Worm (Caenorhabditis elegans) whole organism, young adult: Measurements from ENCODE around the gene gspd-1.

Experiments
- B0336.3 ChIP-seq: fragments of 200-800 bp; sonication (Bioruptor generic); IDR thresholded peaks from 2 replicates; pipeline ENCODE4 v1.3.6; 2022; ENCODE audit warnings: missing genetic modification characterization, missing compliant biosample characterization
- C17E4.6 ChIP-seq: fragments of 200-800 bp; sonication (Bioruptor generic); IDR thresholded peaks from 2 replicates; pipeline ENCODE4 v1.3.6; 2022; ENCODE audit warnings: missing genetic modification reagents, missing genetic modification characterization, missing compliant biosample characterization
- D2030.7 ChIP-seq: fragments of 200-800 bp; sonication (Bioruptor generic); IDR thresholded peaks from 2 replicates; pipeline ENCODE4 v1.3.6; 2022; ENCODE audit warnings: missing genetic modification reagents, missing genetic modification characterization, missing compliant biosample characterization
- F10E7.11 ChIP-seq: sonication (generic microtip); optimal IDR thresholded peaks from 2 replicates; lab custom pipeline; 2017; ENCODE audit warnings: mild to moderate bottlenecking, missing genetic modification characterization, moderate library complexity, missing compliant biosample characterization
- F23B12.7 ChIP-seq: sonication (generic microtip); optimal IDR thresholded peaks from 2 replicates; lab custom pipeline; 2017; ENCODE audit warnings: missing genetic modification characterization, mild to moderate bottlenecking, missing compliant biosample characterization, antibody characterized with exemption, moderate library complexity; ENCODE audit not compliant: insufficient read depth
- F57C9.4 ChIP-seq: sonication (generic microtip); optimal IDR thresholded peaks from 2 replicates; lab custom pipeline; 2017; ENCODE audit warnings: mild to moderate bottlenecking, missing genetic modification characterization, missing compliant biosample characterization
- K11D2.4 ChIP-seq: fragments of 200-800 bp; sonication (Bioruptor generic); IDR thresholded peaks from 2 replicates; pipeline ENCODE4 v1.3.6; 2022; ENCODE audit warnings: missing genetic modification reagents, missing genetic modification characterization, missing compliant biosample characterization
- T07F8.4 ChIP-seq: sonication (generic microtip); optimal IDR thresholded peaks from 2 replicates; lab custom pipeline; 2016; ENCODE audit warnings: mild to moderate bottlenecking, missing genetic modification characterization, moderate library complexity, missing compliant biosample characterization
- T26A5.8 ChIP-seq: sonication (generic microtip); optimal IDR thresholded peaks from 2 replicates; lab custom pipeline; 2016; ENCODE audit warnings: missing genetic modification characterization, missing compliant biosample characterization
- Y56A3A.18 ChIP-seq: fragments of 200-800 bp; sonication (Bioruptor generic); IDR thresholded peaks from 2 replicates; pipeline ENCODE4 v1.3.6; 2022; ENCODE audit warnings: missing genetic modification reagents, missing genetic modification characterization, missing compliant biosample characterization
- Y79H2A.3 ChIP-seq: fragments of 200-800 bp; sonication (Bioruptor generic); conservative IDR thresholded peaks from 2 replicates; pipeline ENCODE4 v1.3.6; 2022; ENCODE audit warnings: missing genetic modification reagents, missing genetic modification characterization, missing compliant biosample characterization
- aptf-2 ChIP-seq: fragments of 200-800 bp; sonication (Bioruptor generic); conservative IDR thresholded peaks from 2 replicates; pipeline ENCODE4 v1.3.6; 2022; ENCODE audit warnings: missing genetic modification reagents, missing genetic modification characterization, missing compliant biosample characterization
- atf-7 ChIP-seq: sonication (generic microtip); optimal IDR thresholded peaks from 2 replicates; lab custom pipeline; 2017; ENCODE audit warnings: mild to moderate bottlenecking, missing genetic modification characterization, missing compliant biosample characterization
- attf-5 ChIP-seq: fragments of 200-800 bp; sonication (Bioruptor generic); optimal IDR thresholded peaks from 2 replicates; lab custom pipeline; 2018; ENCODE audit warnings: mild to moderate bottlenecking, missing genetic modification characterization, missing compliant biosample characterization
- bed-1 ChIP-seq: fragments of 200-800 bp; sonication (Bioruptor generic); IDR thresholded peaks from 2 replicates; pipeline ENCODE4 v1.3.6; 2022; ENCODE audit warnings: missing genetic modification reagents, missing genetic modification characterization, missing compliant biosample characterization
- cebp-1 ChIP-seq, 2 experiments: fragments of 200-800 bp in 1 of 2; sonication (Bioruptor generic) in 1 of 2; sonication (generic microtip) in 1 of 2; IDR thresholded peaks in 1 of 2; optimal IDR thresholded peaks in 1 of 2; 2 replicates each; pipeline versions ENCODE4 v1.3.6 to Lab custom; 2017 to 2022; ENCODE audit warnings: missing compliant biosample characterization in 2 of 2, missing genetic modification characterization in 2 of 2, mild to moderate bottlenecking in 1 of 2, missing genetic modification reagents in 1 of 2, moderate library complexity in 1 of 2
- ceh-100 ChIP-seq: fragments of 200-800 bp; sonication (Bioruptor generic); IDR thresholded peaks from 2 replicates; pipeline ENCODE4 v1.3.6; 2022; ENCODE audit warnings: missing genetic modification reagents, missing genetic modification characterization, missing compliant biosample characterization
- ceh-58 ChIP-seq: fragments of 200-800 bp; sonication (Bioruptor generic); IDR thresholded peaks from 2 replicates; pipeline ENCODE4 v1.3.6; 2022; ENCODE audit warnings: missing genetic modification characterization, missing compliant biosample characterization
- ceh-91 ChIP-seq: fragments of 200-800 bp; sonication (Bioruptor generic); IDR thresholded peaks from 2 replicates; pipeline ENCODE4 v1.3.6; 2022; ENCODE audit warnings: missing genetic modification reagents, missing genetic modification characterization, missing compliant biosample characterization
- die-1 ChIP-seq: sonication (generic microtip); optimal IDR thresholded peaks from 2 replicates; lab custom pipeline; 2016; ENCODE audit warnings: missing genotype, mild to moderate bottlenecking, missing genetic modification characterization, missing compliant biosample characterization
- dox-1 ChIP-seq: fragments of 200-800 bp; sonication (Bioruptor generic); IDR thresholded peaks from 2 replicates; pipeline ENCODE4 v1.3.6; 2022; ENCODE audit warnings: missing genetic modification reagents, missing genetic modification characterization, missing compliant biosample characterization
- efl-1 ChIP-seq: fragments of 150-350 bp; optimal IDR thresholded peaks from 2 replicates; lab custom pipeline; 2014; ENCODE audit warnings: missing biosample characterization, missing genetic modification reagents, missing genetic modification characterization
- ets-4 ChIP-seq: fragments of 200-800 bp; sonication (Bioruptor generic); optimal IDR thresholded peaks from 2 replicates; lab custom pipeline; 2018; ENCODE audit warnings: mild to moderate bottlenecking, missing genetic modification characterization, missing compliant biosample characterization
- gei-17 ChIP-seq: fragments of 200-800 bp; sonication (Bioruptor generic); optimal IDR thresholded peaks from 2 replicates; lab custom pipeline; 2018; ENCODE audit warnings: mild to moderate bottlenecking, missing genetic modification characterization, missing compliant biosample characterization
- hmg-20 ChIP-seq: fragments of 200-800 bp; sonication (Bioruptor generic); IDR thresholded peaks from 2 replicates; pipeline ENCODE4 v1.3.6; 2022; ENCODE audit warnings: missing genetic modification reagents, missing genetic modification characterization, missing compliant biosample characterization
- lag-1 ChIP-seq: fragments of 200-800 bp; sonication (Bioruptor generic); IDR thresholded peaks from 2 replicates; pipeline ENCODE4 v1.3.6; 2022; ENCODE audit warnings: missing genetic modification reagents, missing genetic modification characterization, missing compliant biosample characterization
- let-526 ChIP-seq: fragments of 200-800 bp; sonication (Bioruptor generic); IDR thresholded peaks from 2 replicates; pipeline ENCODE4 v1.3.6; 2022; ENCODE audit warnings: missing genetic modification reagents, missing genetic modification characterization, missing compliant biosample characterization
- lin-40 ChIP-seq: sonication (generic microtip); optimal IDR thresholded peaks from 2 replicates; lab custom pipeline; 2016; ENCODE audit warnings: missing genetic modification characterization, mild to moderate bottlenecking, missing compliant biosample characterization, missing genotype, missing genetic modification reagents
- lsl-1 ChIP-seq: fragments of 200-800 bp; sonication (Bioruptor generic); optimal IDR thresholded peaks from 2 replicates; lab custom pipeline; 2018; ENCODE audit warnings: mild to moderate bottlenecking, missing genetic modification characterization, moderate library complexity, missing compliant biosample characterization
- madf-6 ChIP-seq: fragments of 200-800 bp; sonication (Bioruptor generic); IDR thresholded peaks from 2 replicates; pipeline ENCODE4 v1.3.6; 2022; ENCODE audit warnings: missing genetic modification reagents, missing genetic modification characterization, missing compliant biosample characterization
- mxl-1 ChIP-seq: sonication (generic microtip); optimal IDR thresholded peaks from 2 replicates; lab custom pipeline; 2016; ENCODE audit warnings: missing genetic modification characterization, missing compliant biosample characterization
- nhr-120 ChIP-seq: fragments of 200-800 bp; sonication (Bioruptor generic); IDR thresholded peaks from 2 replicates; pipeline ENCODE4 v1.3.6; 2022; ENCODE audit warnings: missing genetic modification characterization, missing compliant biosample characterization
- nhr-27 ChIP-seq: fragments of 200-800 bp; sonication (Bioruptor generic); optimal IDR thresholded peaks from 2 replicates; lab custom pipeline; 2018; ENCODE audit warnings: mild to moderate bottlenecking, missing genetic modification characterization, moderate library complexity, missing compliant biosample characterization
- nhr-80 ChIP-seq: sonication (generic microtip); optimal IDR thresholded peaks from 2 replicates; lab custom pipeline; 2016; ENCODE audit warnings: missing genetic modification characterization, missing compliant biosample characterization
- pha-4 ChIP-seq: fragments of 150-350 bp; sonication (generic microtip); optimal IDR thresholded peaks from 2 replicates; lab custom pipeline; 2014; ENCODE audit warnings: missing biosample characterization, missing genetic modification reagents, missing genetic modification characterization
- rcor-1 ChIP-seq: fragments of 200-800 bp; sonication (Bioruptor generic); IDR thresholded peaks from 2 replicates; pipeline ENCODE4 v1.3.6; 2022; ENCODE audit warnings: missing genetic modification reagents, missing genetic modification characterization, missing compliant biosample characterization
- repo-1 ChIP-seq: sonication (generic microtip); optimal IDR thresholded peaks from 2 replicates; lab custom pipeline; 2017; ENCODE audit warnings: mild to moderate bottlenecking, missing genetic modification characterization, missing compliant biosample characterization
- rpc-1 ChIP-seq, 2 experiments: fragments of 150-350 bp in 1 of 2; sonication (generic microtip) in 1 of 2; optimal IDR thresholded peaks; 2 replicates each; lab custom pipeline; 2014 to 2018; ENCODE audit warnings: missing biosample characterization in 1 of 2, missing genetic modification characterization in 1 of 2, missing genetic modification reagents in 1 of 2, missing genotype in 1 of 2
- snpc-1.1 ChIP-seq: sonication (generic microtip); optimal IDR thresholded peaks from 2 replicates; lab custom pipeline; 2017; ENCODE audit warnings: missing genetic modification characterization, mild to moderate bottlenecking, missing compliant biosample characterization, antibody characterized with exemption, moderate library complexity, missing genotype, missing genetic modification reagents; ENCODE audit not compliant: insufficient read depth
- tbp1 ChIP-seq: fragments of 200-800 bp; sonication (Bioruptor generic); optimal IDR thresholded peaks from 2 replicates; lab custom pipeline; 2018; ENCODE audit warnings: mild to moderate bottlenecking, missing genetic modification characterization, missing compliant biosample characterization
- unc-62 ChIP-seq: fragments of 150-350 bp; optimal IDR thresholded peaks from 2 replicates; lab custom pipeline; 2014; ENCODE audit warnings: missing biosample characterization, missing genetic modification reagents, missing genetic modification characterization
- zfh-2 ChIP-seq: fragments of 200-800 bp; sonication (Bioruptor generic); conservative IDR thresholded peaks from 2 replicates; pipeline ENCODE4 v1.3.6; 2022; ENCODE audit warnings: missing genetic modification reagents, missing genetic modification characterization, missing compliant biosample characterization
- ztf-26 ChIP-seq: sonication (generic microtip); optimal IDR thresholded peaks from 2 replicates; lab custom pipeline; 2017; ENCODE audit warnings: missing genetic modification characterization, missing compliant biosample characterization

Gene gspd-1

ce11 chrIV:11288965-11289364 lies 28.3 kb upstream of the gspd-1 start:
- TF ChIP-seq dox-1: peak; percentile 62
- TF ChIP-seq tbp1 (GFP tag; lab: Kevin White, UChicago): peak; percentile 21
- no peak for TF ChIP-seq mxl-1
- no peak for TF ChIP-seq lsl-1
- no peak for TF ChIP-seq bed-1 (GFP tag; lab: Robert Waterston, UW)
- TF ChIP-seq nhr-80: peak; percentile 91
- no peak for TF ChIP-seq cebp-1 (GFP tag; IDR thresholded peaks at IDR 0.05; lab: Robert Waterston, UW)
- peak; percentile 32 for TF ChIP-seq cebp-1 (tag; optimal IDR thresholded peaks at IDR 0.05; lab: Kevin White, UChicago)
- TF ChIP-seq ets-4: peak; percentile 46
- no peak for TF ChIP-seq B0336.3 (GFP tag; lab: Robert Waterston, UW)
- TF ChIP-seq Y79H2A.3 (GFP tag; lab: Robert Waterston, UW): no peak
- TF ChIP-seq gei-17 (GFP tag; lab: Kevin White, UChicago): no peak

- no peak for TF ChIP-seq F23B12.7
- no peak for TF ChIP-seq lag-1 (GFP tag; lab: Robert Waterston, UW)
- no peak for TF ChIP-seq ceh-58 (GFP tag; lab: Robert Waterston, UW)
- no peak for TF ChIP-seq Y56A3A.18 (GFP tag; lab: Robert Waterston, UW)
- TF ChIP-seq snpc-1.1 (tag; lab: Kevin White, UChicago): no peak
- no peak for TF ChIP-seq madf-6 (GFP tag; lab: Robert Waterston, UW)
- no peak for TF ChIP-seq let-526 (GFP tag; lab: Robert Waterston, UW)
- TF ChIP-seq atf-7 (tag; lab: Kevin White, UChicago): no peak
- TF ChIP-seq hmg-20 (GFP tag; lab: Robert Waterston, UW): no peak
- TF ChIP-seq ztf-26 (tag; lab: Kevin White, UChicago): no peak
- TF ChIP-seq rcor-1: no peak
- TF ChIP-seq D2030.7 (GFP tag; lab: Robert Waterston, UW): no peak
- no peak for TF ChIP-seq F57C9.4 (tag; lab: Kevin White, UChicago)
- no peak for TF ChIP-seq zfh-2 (GFP tag; lab: Robert Waterston, UW)
- no peak for TF ChIP-seq K11D2.4
- no peak for TF ChIP-seq T07F8.4 (tag; lab: Kevin White, UChicago)
- TF ChIP-seq nhr-80: no peak
- TF ChIP-seq attf-5 (GFP tag; lab: Kevin White, UChicago): no peak
Observed at ce11 chrIV:11296787-11297186, 20.4 kb upstream of the gspd-1 start, which contains the start of gene mttu-1. Gene mttu-1, minus strand, starts transcription at chrIV:11296887.

- no peak for TF ChIP-seq C17E4.6 (GFP tag; lab: Robert Waterston, UW)
- no peak for TF ChIP-seq rpc-1 (optimal IDR thresholded peaks at IDR 0.05; lab: Kevin White, UChicago)
- TF ChIP-seq rpc-1 (tag; optimal IDR thresholded peaks at IDR 0.05; lab: Kevin White, UChicago): no peak
- no peak for TF ChIP-seq ceh-100 (GFP tag; lab: Robert Waterston, UW)
- TF ChIP-seq F57C9.4 (tag; lab: Kevin White, UChicago): no peak
- TF ChIP-seq F10E7.11: no peak
- no peak for TF ChIP-seq B0336.3 (GFP tag; lab: Robert Waterston, UW)
- no peak for TF ChIP-seq pha-4 (tag; lab: Kevin White, UChicago)
- TF ChIP-seq ceh-91 (GFP tag; lab: Robert Waterston, UW): no peak
- TF ChIP-seq efl-1 (GFP tag; lab: Kevin White, UChicago): no peak
- no peak for TF ChIP-seq unc-62
- TF ChIP-seq bed-1 (GFP tag; lab: Robert Waterston, UW): no peak
- no peak for TF ChIP-seq die-1 (tag; lab: Kevin White, UChicago)
- no peak for TF ChIP-seq nhr-27
- TF ChIP-seq aptf-2: no peak
- no peak for TF ChIP-seq T26A5.8 (tag; lab: Kevin White, UChicago)
- peak; percentile 19 for TF ChIP-seq lin-40 (tag; lab: Kevin White, UChicago)
- TF ChIP-seq repo-1: no peak
- TF ChIP-seq cebp-1 (GFP tag; IDR thresholded peaks at IDR 0.05; lab: Robert Waterston, UW): no peak
- TF ChIP-seq cebp-1 (tag; optimal IDR thresholded peaks at IDR 0.05; lab: Kevin White, UChicago): peak; percentile 42
- TF ChIP-seq nhr-120: no peak
- no peak for TF ChIP-seq mxl-1
- no peak for TF ChIP-seq tbp1 (GFP tag; lab: Kevin White, UChicago)
Observed at ce11 chrIV:11298154-11299086, 18.8 kb upstream of the gspd-1 start, which contains the start of the genes B0035.15 and dnj-1. Gene B0035.15, minus strand, starts transcription at chrIV:11298252. Gene dnj-1, plus strand, starts transcription at chrIV:11299036.
